Fruit fly (Drosophila melanogaster) whole organism, embryonic: ENCODE data around the gene ZnT35C.
A peak's percentile ranks its signal among the peaks of the same experiment; 100 is the strongest.

Source experiments
- Ada2b ChIP-seq: fragments of 200-800 bp; sonication (Bioruptor generic); IDR thresholded peaks from 2 replicates; pipeline ENCODE4 v1.3.6; 2022; ENCODE audit warnings: missing biosample characterization, missing genetic modification characterization
- Atf-2 ChIP-seq: fragments of 200-800 bp; sonication (Bioruptor generic); optimal IDR thresholded peaks from 2 replicates; lab custom pipeline; 2016; ENCODE audit warnings: missing biosample characterization, missing genetic modification characterization
- C15 ChIP-seq: fragments of 200-800 bp; sonication (Bioruptor generic); IDR thresholded peaks from 3 replicates; pipeline ENCODE4 v1.3.6; 2022; ENCODE audit warnings: missing biosample characterization, missing genetic modification characterization
- CG10267 ChIP-seq: fragments of 200-800 bp; sonication (Bioruptor generic); optimal IDR thresholded peaks from 2 replicates; lab custom pipeline; 2018; ENCODE audit warnings: missing biosample characterization, mild to moderate bottlenecking, missing genetic modification characterization, moderate library complexity
- CG12769 ChIP-seq: fragments of 200-800 bp; sonication (Bioruptor generic); optimal IDR thresholded peaks from 2 replicates; lab custom pipeline; 2019; ENCODE audit warnings: missing biosample characterization, mild to moderate bottlenecking, missing genetic modification characterization, moderate library complexity
- CG13424 ChIP-seq: fragments of 200-800 bp; sonication (Bioruptor generic); optimal IDR thresholded peaks from 2 replicates; lab custom pipeline; 2019; ENCODE audit warnings: missing biosample characterization, mild to moderate bottlenecking, missing genetic modification characterization, moderate library complexity
- CG14050 ChIP-seq: fragments of 200-800 bp; sonication (Bioruptor generic); IDR thresholded peaks from 3 replicates; pipeline ENCODE4 v1.3.6; 2022; ENCODE audit warnings: missing biosample characterization, missing genetic modification characterization
- CG14860 ChIP-seq: fragments of 200-800 bp; sonication (Bioruptor generic); IDR thresholded peaks from 3 replicates; pipeline ENCODE4 v1.3.6; 2022; ENCODE audit warnings: missing biosample characterization, missing genetic modification characterization; ENCODE audit not compliant: partially characterized antibody
- CG15011 ChIP-seq: fragments of 200-800 bp; sonication (Bioruptor generic); optimal IDR thresholded peaks from 3 replicates; lab custom pipeline; 2018; ENCODE audit warnings: missing biosample characterization, mild to moderate bottlenecking, missing genetic modification characterization
- CG15696 ChIP-seq: fragments of 200-800 bp; sonication (Bioruptor generic); optimal IDR thresholded peaks from 2 replicates; lab custom pipeline; 2019; ENCODE audit warnings: missing biosample characterization, mild to moderate bottlenecking, missing genetic modification characterization, moderate library complexity
- CG16813 ChIP-seq: fragments of 200-800 bp; sonication (Bioruptor generic); IDR thresholded peaks from 3 replicates; pipeline ENCODE4 v1.3.6; 2022; ENCODE audit warnings: missing biosample characterization, missing genetic modification characterization; ENCODE audit not compliant: partially characterized antibody
- CG1832 ChIP-seq: fragments of 200-800 bp; sonication (Bioruptor generic); optimal IDR thresholded peaks from 2 replicates; lab custom pipeline; 2017; ENCODE audit warnings: missing biosample characterization, mild to moderate bottlenecking, missing genetic modification characterization, inconsistent platforms
- CG30431 ChIP-seq: fragments of 200-800 bp; sonication (Bioruptor generic); optimal IDR thresholded peaks from 2 replicates; lab custom pipeline; 2017; ENCODE audit warnings: missing biosample characterization, missing genetic modification characterization
- CG32532 ChIP-seq: fragments of 200-800 bp; sonication (Bioruptor generic); IDR thresholded peaks from 2 replicates; pipeline ENCODE4 v1.3.6; 2022; ENCODE audit warnings: missing biosample characterization, missing genetic modification characterization
- CG3281 ChIP-seq: fragments of 200-800 bp; sonication (Bioruptor generic); optimal IDR thresholded peaks from 3 replicates; lab custom pipeline; 2017; ENCODE audit warnings: missing biosample characterization, mild to moderate bottlenecking, missing genetic modification characterization
- CG3726 ChIP-seq: fragments of 200-800 bp; sonication (Bioruptor generic); IDR thresholded peaks from 3 replicates; pipeline ENCODE4, ENCODE4 v1.3.6; 2022; ENCODE audit warnings: missing biosample characterization, missing genetic modification characterization
- CG6765 ChIP-seq: fragments of 200-800 bp; sonication (Bioruptor generic); optimal IDR thresholded peaks from 3 replicates; lab custom pipeline; 2017; ENCODE audit warnings: missing biosample characterization, mild to moderate bottlenecking, missing genetic modification characterization
- CG6791 ChIP-seq: fragments of 200-800 bp; sonication (Bioruptor generic); IDR thresholded peaks from 3 replicates; pipeline ENCODE4 v1.3.6; 2022; ENCODE audit warnings: missing biosample characterization, missing genetic modification characterization; ENCODE audit not compliant: partially characterized antibody
- CG6854 ChIP-seq: fragments of 200-800 bp; sonication (Bioruptor generic); optimal IDR thresholded peaks from 3 replicates; lab custom pipeline; 2017; ENCODE audit warnings: missing biosample characterization, mild to moderate bottlenecking, missing genetic modification characterization
- CG9797 ChIP-seq: fragments of 200-800 bp; sonication (Bioruptor generic); optimal IDR thresholded peaks from 3 replicates; lab custom pipeline; 2018; ENCODE audit warnings: missing biosample characterization, mild to moderate bottlenecking, missing genetic modification characterization
- CoRest ChIP-seq: fragments of 200-800 bp; sonication (Bioruptor generic); optimal IDR thresholded peaks from 3 replicates; lab custom pipeline; 2018; ENCODE audit warnings: missing biosample characterization, mild to moderate bottlenecking, missing genetic modification characterization, moderate library complexity
- D19B ChIP-seq: fragments of 200-800 bp; sonication (Bioruptor generic); optimal IDR thresholded peaks from 2 replicates; lab custom pipeline; 2017; ENCODE audit warnings: missing biosample characterization, mild to moderate bottlenecking, missing genetic modification characterization
- Dad ChIP-seq: fragments of 200-800 bp; sonication (Bioruptor generic); optimal IDR thresholded peaks from 3 replicates; lab custom pipeline; 2016; ENCODE audit warnings: missing biosample characterization, missing genetic modification characterization
- Deaf1 ChIP-seq: fragments of 200-800 bp; optimal IDR thresholded peaks from 3 replicates; lab custom pipeline; 2019; ENCODE audit warnings: missing biosample characterization, mild to moderate bottlenecking, missing genetic modification characterization, moderate library complexity
- E2f2 ChIP-seq: fragments of 200-800 bp; sonication (Bioruptor generic); IDR thresholded peaks from 2 replicates; pipeline ENCODE4 v1.3.6; 2022; ENCODE audit warnings: missing biosample characterization, missing genetic modification characterization
- ERR ChIP-seq: fragments of 200-800 bp; sonication (Bioruptor generic); optimal IDR thresholded peaks from 2 replicates; lab custom pipeline; 2016; ENCODE audit warnings: missing biosample characterization, missing genetic modification characterization
- Eip74EF ChIP-seq, 2 experiments: fragments of 200-800 bp in 1 of 2; fragments of >200 bp in 1 of 2; sonication (Bioruptor generic) in 1 of 2; optimal IDR thresholded peaks; 2 replicates each; lab custom pipeline; 2017 to 2019; ENCODE audit warnings: missing biosample characterization in 2 of 2, missing genetic modification characterization in 2 of 2, mild to moderate bottlenecking in 1 of 2, moderate library complexity in 1 of 2
- Ets65A ChIP-seq: fragments of 200-800 bp; sonication (Bioruptor generic); peaks from one replicate; lab custom pipeline; 2016; ENCODE audit warnings: missing biosample characterization, missing genetic modification characterization
- Kr ChIP-seq: fragments of 200-800 bp; sonication (Bioruptor generic); optimal IDR thresholded peaks from 2 replicates; lab custom pipeline; 2017; ENCODE audit warnings: missing biosample characterization, mild to moderate bottlenecking, missing genetic modification characterization
- Mad ChIP-seq: fragments of 200-800 bp; sonication (Bioruptor generic); optimal IDR thresholded peaks from 2 replicates; lab custom pipeline; 2016; ENCODE audit warnings: missing biosample characterization, missing genetic modification characterization
- Nf-YB ChIP-seq: fragments of 200-800 bp; sonication (Bioruptor generic); optimal IDR thresholded peaks from 3 replicates; lab custom pipeline; 2019; ENCODE audit warnings: missing biosample characterization, mild to moderate bottlenecking, missing genetic modification characterization, moderate library complexity
- Oaz ChIP-seq: fragments of 200-800 bp; sonication (Bioruptor generic); IDR thresholded peaks from 2 replicates; pipeline ENCODE4 v1.3.6; 2022; ENCODE audit warnings: missing biosample characterization, missing genetic modification characterization
- ac ChIP-seq: fragments of 200-800 bp; sonication (Bioruptor generic); optimal IDR thresholded peaks from 3 replicates; lab custom pipeline; 2017; ENCODE audit warnings: missing biosample characterization, mild to moderate bottlenecking, missing genetic modification characterization
- bigmax ChIP-seq: fragments of 200-800 bp; sonication (Bioruptor generic); optimal IDR thresholded peaks from 2 replicates; lab custom pipeline; 2018; ENCODE audit warnings: missing biosample characterization, mild to moderate bottlenecking, missing genetic modification characterization
- ftz-f1 ChIP-seq: fragments of 200-800 bp; sonication (Bioruptor generic); optimal IDR thresholded peaks from 2 replicates; lab custom pipeline; 2016; ENCODE audit warnings: missing biosample characterization, missing genetic modification characterization
- jing ChIP-seq: fragments of 200-800 bp; sonication (Bioruptor generic); optimal IDR thresholded peaks from 2 replicates; lab custom pipeline; 2018; ENCODE audit warnings: missing biosample characterization, mild to moderate bottlenecking, missing genetic modification characterization
- otp ChIP-seq: fragments of 200-800 bp; sonication (Bioruptor generic); IDR thresholded peaks from 3 replicates; pipeline ENCODE4, ENCODE4 v1.3.6; 2022; ENCODE audit warnings: missing biosample characterization, missing genetic modification characterization
- pum ChIP-seq: fragments of 200-800 bp; sonication (Bioruptor generic); optimal IDR thresholded peaks from 2 replicates; lab custom pipeline; 2016; ENCODE audit warnings: missing biosample characterization, missing genetic modification characterization
- salm ChIP-seq: fragments of 200-800 bp; sonication (Bioruptor generic); optimal IDR thresholded peaks from 2 replicates; lab custom pipeline; 2018; ENCODE audit warnings: missing biosample characterization, mild to moderate bottlenecking, missing genetic modification characterization
- sd ChIP-seq: fragments of 200-800 bp; sonication (Bioruptor generic); optimal IDR thresholded peaks from 3 replicates; lab custom pipeline; 2018; ENCODE audit warnings: missing biosample characterization, mild to moderate bottlenecking, missing genetic modification characterization, moderate library complexity
- sens ChIP-seq: fragments of 200-800 bp; sonication (Bioruptor generic); peaks from one replicate; lab custom pipeline; 2016; ENCODE audit warnings: missing biosample characterization, missing genetic modification characterization
- trem ChIP-seq: fragments of 200-800 bp; optimal IDR thresholded peaks from 3 replicates; lab custom pipeline; 2019; ENCODE audit warnings: missing biosample characterization, mild to moderate bottlenecking, missing genetic modification characterization, moderate library complexity
- vnd ChIP-seq: fragments of 200-800 bp; sonication (Bioruptor generic); IDR thresholded peaks from 3 replicates; pipeline ENCODE4 v1.3.6; 2022; ENCODE audit warnings: missing biosample characterization, missing genetic modification characterization; ENCODE audit not compliant: partially characterized antibody
- vvl ChIP-seq: fragments of 200-800 bp; sonication (Bioruptor generic); IDR thresholded peaks from 2 replicates; pipeline ENCODE4 v1.3.6; 2022; ENCODE audit warnings: missing biosample characterization, missing genetic modification characterization
- wdn ChIP-seq: fragments of 200-800 bp; sonication (Bioruptor generic); IDR thresholded peaks from 2 replicates; pipeline ENCODE4 v1.3.6; 2022; ENCODE audit warnings: missing biosample characterization, missing genetic modification characterization
- wek ChIP-seq: fragments of 200-800 bp; sonication (Bioruptor generic); optimal IDR thresholded peaks from 3 replicates; lab custom pipeline; 2018; ENCODE audit warnings: missing biosample characterization, mild to moderate bottlenecking, missing genetic modification characterization, moderate library complexity

The ZnT35C gene

DNA sequence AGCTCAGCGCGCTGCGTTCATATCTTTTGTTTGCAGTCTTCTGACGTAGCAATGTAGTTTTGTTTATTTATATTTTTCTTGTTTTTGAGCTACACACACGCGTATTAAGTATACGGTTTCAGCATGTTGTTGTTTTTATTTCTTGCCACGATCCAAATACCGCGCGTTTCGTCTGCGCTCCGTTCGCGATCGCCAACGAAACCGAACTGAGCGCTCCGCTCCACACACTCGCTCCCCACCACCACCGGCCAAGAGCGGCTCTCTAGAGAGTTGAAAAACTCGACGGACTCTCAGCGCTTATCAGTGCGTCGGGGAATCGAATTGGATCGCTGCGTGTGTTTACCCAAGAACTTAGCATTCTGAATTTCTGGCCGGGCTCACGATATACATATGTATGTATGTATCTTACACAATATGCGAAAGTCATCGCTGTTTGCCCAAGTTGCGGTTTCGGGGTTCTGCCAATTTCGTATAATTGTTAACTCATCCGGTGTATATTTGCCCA lies 17.0 kb upstream of the ZnT35C start, which contains the start of gene yuri (continued):
- TF ChIP-seq Nf-YB (GFP tag; lab: Kevin White, UChicago) = peak; percentile 23
- TF ChIP-seq Atf-2 (GFP tag; lab: Kevin White, UChicago) = no peak
- no peak for TF ChIP-seq pum (GFP tag; lab: Kevin White, UChicago)
- peak in 1 of 2 experiments; percentile 43 for TF ChIP-seq Eip74EF (GFP tag; optimal IDR thresholded peaks at IDR 0.05; lab: Kevin White, UChicago)
- TF ChIP-seq otp (GFP tag; lab: Robert Waterston, UW) = peak; percentile 72; the same call in 2 of the 3 replicates
- no peak for TF ChIP-seq jing (GFP tag; lab: Kevin White, UChicago)
- TF ChIP-seq ftz-f1 (GFP tag; lab: Kevin White, UChicago) = peak; percentile 62
- TF ChIP-seq D19B (GFP tag; lab: Kevin White, UChicago) = no peak
- TF ChIP-seq trem = peak; percentile 40
- TF ChIP-seq Kr = no peak
- no peak for TF ChIP-seq Dad (GFP tag; lab: Kevin White, UChicago)
- no peak for TF ChIP-seq wek (GFP tag; lab: Kevin White, UChicago)
- TF ChIP-seq sd = peak; percentile 70
- no peak for TF ChIP-seq C15
- TF ChIP-seq Ada2b (GFP tag; lab: Robert Waterston, UW) = no peak
- no peak for TF ChIP-seq Mad (GFP tag; lab: Kevin White, UChicago)
- peak; percentile 56 for TF ChIP-seq CG6765 (GFP tag; lab: Kevin White, UChicago)
- no peak for TF ChIP-seq CG16813 (GFP tag; lab: Robert Waterston, UW)
- peak; percentile 8 for TF ChIP-seq CG15696 (tag; lab: Kevin White, UChicago)
- TF ChIP-seq vvl (GFP tag; lab: Robert Waterston, UW) = peak; percentile 74; the same call in 1 of the 2 replicates
- TF ChIP-seq Deaf1 (tag; lab: Kevin White, UChicago) = peak; percentile 87
- TF ChIP-seq sens (GFP tag; lab: Kevin White, UChicago) = peak; percentile 90
- TF ChIP-seq CG1832 (GFP tag; lab: Kevin White, UChicago) = no peak
- peak; percentile 12 for TF ChIP-seq CG10267 (tag; lab: Kevin White, UChicago)
- TF ChIP-seq vnd (GFP tag; lab: Robert Waterston, UW) = no peak
- TF ChIP-seq ac (GFP tag; lab: Kevin White, UChicago) = no peak
- no peak for TF ChIP-seq CG14860 (GFP tag; lab: Robert Waterston, UW)
- no peak; the same call in 2 of the 3 replicates for TF ChIP-seq CG6791 (GFP tag; lab: Robert Waterston, UW)
- no peak for TF ChIP-seq Oaz (GFP tag; lab: Robert Waterston, UW)
- no peak for TF ChIP-seq salm (tag; lab: Kevin White, UChicago)
- TF ChIP-seq CG15011 (GFP tag; lab: Kevin White, UChicago) = peak; percentile 6
- no peak for TF ChIP-seq CG9797 (GFP tag; lab: Kevin White, UChicago)
- TF ChIP-seq CG3281 (GFP tag; lab: Kevin White, UChicago) = peak; percentile 40
- TF ChIP-seq bigmax (GFP tag; lab: Kevin White, UChicago) = peak; percentile 1
- TF ChIP-seq ERR (GFP tag; lab: Kevin White, UChicago) = no peak
- TF ChIP-seq CG12769 (tag; lab: Kevin White, UChicago) = no peak
- no peak for TF ChIP-seq CoRest (tag; lab: Kevin White, UChicago)
- no peak for TF ChIP-seq CG14050 (GFP tag; lab: Robert Waterston, UW)
- TF ChIP-seq CG3726 (GFP tag; lab: Robert Waterston, UW) = no peak; the same call in 2 of the 3 replicates
- TF ChIP-seq wdn (GFP tag; lab: Robert Waterston, UW) = 0 out of 2 replicates have a peak, but pooled peaks have one; percentile 39
- TF ChIP-seq CG30431 (GFP tag; lab: Kevin White, UChicago) = no peak
- peak; percentile 70 for TF ChIP-seq Ets65A
- peak; percentile 79; the same call in 1 of the 2 replicates for TF ChIP-seq CG32532 (GFP tag; lab: Robert Waterston, UW)
- no peak for TF ChIP-seq CG13424 (tag; lab: Kevin White, UChicago)
- peak; percentile 43 for TF ChIP-seq CG6854
- peak; percentile 33; the same call in 1 of the 2 replicates for TF ChIP-seq E2f2 (GFP tag; lab: Robert Waterston, UW)
